Fruit fly (Drosophila melanogaster) whole organism, embryonic: ENCODE results near the gene CG11155.

Source experiments
- ATbp ChIP-seq: fragments of 200-800 bp; sonication (Bioruptor generic); optimal IDR thresholded peaks from 2 replicates; lab custom pipeline; 2017; ENCODE audit warnings: missing biosample characterization, mild to moderate bottlenecking, missing genetic modification characterization, missing genetic modification reagents
- Aef1 ChIP-seq: fragments of 200-800 bp; sonication (Bioruptor generic); IDR thresholded peaks from 3 replicates; pipeline ENCODE4 v1.3.6; 2022; ENCODE audit warnings: missing biosample characterization, missing genetic modification characterization
- Bgb ChIP-seq: fragments of 200-800 bp; sonication (Bioruptor generic); IDR thresholded peaks from 2 replicates; pipeline ENCODE4 v1.3.6; 2022; ENCODE audit warnings: missing biosample characterization, missing genetic modification characterization; ENCODE audit not compliant: partially characterized antibody
- Blimp-1 ChIP-seq: fragments of 200-800 bp; sonication (Bioruptor generic); optimal IDR thresholded peaks from 3 replicates; lab custom pipeline; 2018; ENCODE audit warnings: missing biosample characterization, missing genetic modification characterization, mild to moderate bottlenecking, moderate library complexity, missing genetic modification reagents
- CG1024 ChIP-seq: fragments of 200-800 bp; sonication (Bioruptor generic); IDR thresholded peaks from 2 replicates; pipeline ENCODE4 v1.3.6; 2022; ENCODE audit warnings: missing biosample characterization, missing genetic modification characterization
- CG10267 ChIP-seq: fragments of 200-800 bp; sonication (Bioruptor generic); optimal IDR thresholded peaks from 2 replicates; lab custom pipeline; 2018; ENCODE audit warnings: missing biosample characterization, mild to moderate bottlenecking, missing genetic modification characterization, moderate library complexity
- CG10366 ChIP-seq: fragments of 200-800 bp; sonication (Bioruptor generic); IDR thresholded peaks from 2 replicates; pipeline ENCODE4 v1.3.6; 2022; ENCODE audit warnings: missing biosample characterization, missing genetic modification characterization
- CG11456 ChIP-seq: fragments of 200-800 bp; sonication (Bioruptor generic); IDR thresholded peaks from 3 replicates; pipeline ENCODE4 v1.3.6; 2022; ENCODE audit warnings: missing biosample characterization, missing genetic modification characterization
- CG11723 ChIP-seq: fragments of 200-800 bp; sonication (Bioruptor generic); optimal IDR thresholded peaks from 2 replicates; lab custom pipeline; 2017; ENCODE audit warnings: missing biosample characterization, mild to moderate bottlenecking, missing genetic modification characterization
- CG13123 ChIP-seq: fragments of 200-800 bp; sonication (Bioruptor generic); optimal IDR thresholded peaks from 2 replicates; lab custom pipeline; 2016; ENCODE audit warnings: missing biosample characterization, missing genetic modification characterization
- CG17359 ChIP-seq: fragments of 200-800 bp; sonication (Bioruptor generic); optimal IDR thresholded peaks from 3 replicates; lab custom pipeline; 2018; ENCODE audit warnings: missing biosample characterization, mild to moderate bottlenecking, missing genetic modification characterization, moderate library complexity
- CG32767 ChIP-seq: fragments of 200-800 bp; sonication (Bioruptor generic); IDR thresholded peaks from 2 replicates; pipeline ENCODE4 v1.3.6; 2022; ENCODE audit warnings: missing biosample characterization, missing genetic modification characterization
- CG4282 ChIP-seq: fragments of 200-800 bp; sonication (Bioruptor generic); optimal IDR thresholded peaks from 2 replicates; lab custom pipeline; 2016; ENCODE audit warnings: missing biosample characterization, missing genetic modification characterization
- CG7357 ChIP-seq: fragments of 200-800 bp; sonication (Bioruptor generic); IDR thresholded peaks from 3 replicates; pipeline ENCODE4 v1.3.6; 2022; ENCODE audit warnings: missing biosample characterization, missing genetic modification characterization
- CG8290 ChIP-seq, 3 experiments: fragments of 200-800 bp; sonication (Bioruptor generic); optimal IDR thresholded peaks; 2 replicates each; lab custom pipeline; 2016 to 2019; ENCODE audit warnings: missing biosample characterization in 3 of 3, missing genetic modification characterization in 3 of 3, mild to moderate bottlenecking in 2 of 3, moderate library complexity in 1 of 3
- CG9437 ChIP-seq: fragments of 200-800 bp; sonication (Bioruptor generic); optimal IDR thresholded peaks from 2 replicates; lab custom pipeline; 2018; ENCODE audit warnings: missing biosample characterization, mild to moderate bottlenecking, missing genetic modification characterization
- Camta ChIP-seq: fragments of 200-800 bp; sonication (Bioruptor generic); optimal IDR thresholded peaks from 2 replicates; lab custom pipeline; 2016; ENCODE audit warnings: missing biosample characterization, missing genetic modification characterization
- CkIIα-i1 ChIP-seq: fragments of 200-800 bp; sonication (Bioruptor generic); IDR thresholded peaks from 2 replicates; pipeline ENCODE4 v1.3.6; 2022; ENCODE audit warnings: missing biosample characterization, missing genetic modification characterization
- D19A ChIP-seq: fragments of 200-800 bp; optimal IDR thresholded peaks from 3 replicates; lab custom pipeline; 2019; ENCODE audit warnings: missing biosample characterization, mild to moderate bottlenecking, missing genetic modification characterization, moderate library complexity
- Ets97D ChIP-seq: fragments of 200-800 bp; sonication (Bioruptor generic); optimal IDR thresholded peaks from 3 replicates; lab custom pipeline; 2016; ENCODE audit warnings: missing biosample characterization, missing genetic modification characterization
- H2.0 ChIP-seq: fragments of 200-800 bp; sonication (Bioruptor generic); IDR thresholded peaks from 2 replicates; pipeline ENCODE4 v1.3.6; 2022; ENCODE audit warnings: missing biosample characterization, missing genetic modification characterization
- HLH4C ChIP-seq: fragments of 200-800 bp; sonication (Bioruptor generic); IDR thresholded peaks from 3 replicates; pipeline ENCODE4 v1.3.6; 2022; ENCODE audit warnings: missing biosample characterization, missing genetic modification characterization; ENCODE audit not compliant: partially characterized antibody
- HLH54F ChIP-seq: fragments of 200-800 bp; sonication (Bioruptor generic); optimal IDR thresholded peaks from 3 replicates; lab custom pipeline; 2016; ENCODE audit warnings: missing biosample characterization, missing genetic modification characterization
- Hr3 ChIP-seq: fragments of 200-800 bp; sonication (Bioruptor generic); optimal IDR thresholded peaks from 3 replicates; lab custom pipeline; 2016; ENCODE audit warnings: missing biosample characterization, missing genetic modification characterization
- Lhr ChIP-seq: fragments of 200-800 bp; sonication (Bioruptor generic); optimal IDR thresholded peaks from 3 replicates; lab custom pipeline; 2017; ENCODE audit warnings: mild to moderate bottlenecking, missing biosample characterization, missing genetic modification reagents, missing genetic modification characterization
- Lim3 ChIP-seq: fragments of 200-800 bp; sonication (Bioruptor generic); IDR thresholded peaks from 2 replicates; pipeline ENCODE4 v1.3.6; 2022; ENCODE audit warnings: missing biosample characterization, missing genetic modification characterization
- Lpt ChIP-seq: fragments of >200 bp; optimal IDR thresholded peaks from 2 replicates; lab custom pipeline; 2018; ENCODE audit warnings: missing biosample characterization, missing genetic modification characterization
- Mad ChIP-seq: fragments of 200-800 bp; sonication (Bioruptor generic); optimal IDR thresholded peaks from 2 replicates; lab custom pipeline; 2016; ENCODE audit warnings: missing biosample characterization, missing genetic modification characterization
- PHDP ChIP-seq: fragments of 200-800 bp; sonication (Bioruptor generic); optimal IDR thresholded peaks from 3 replicates; lab custom pipeline; 2018; ENCODE audit warnings: missing biosample characterization, mild to moderate bottlenecking, missing genetic modification characterization, moderate library complexity
- Pdp1 ChIP-seq, 2 experiments: fragments of 200-800 bp; sonication (Bioruptor generic); optimal IDR thresholded peaks; 3 replicates each; lab custom pipeline; 2016; ENCODE audit warnings: missing biosample characterization in 2 of 2, missing genetic modification characterization in 2 of 2, mild to moderate bottlenecking in 1 of 2, moderate library complexity in 1 of 2
- Sox100B ChIP-seq: fragments of 200-800 bp; sonication (Bioruptor generic); optimal IDR thresholded peaks from 3 replicates; lab custom pipeline; 2018; ENCODE audit warnings: missing biosample characterization, mild to moderate bottlenecking, missing genetic modification characterization
- Sry-β ChIP-seq: fragments of 200-800 bp; sonication (Bioruptor generic); optimal IDR thresholded peaks from 2 replicates; lab custom pipeline; 2018; ENCODE audit warnings: missing biosample characterization, mild to moderate bottlenecking, missing genetic modification characterization, moderate library complexity
- Vsx1 ChIP-seq: fragments of 200-800 bp; sonication (Bioruptor generic); optimal IDR thresholded peaks from 2 replicates; lab custom pipeline; 2017; ENCODE audit warnings: missing biosample characterization, mild to moderate bottlenecking, missing genetic modification characterization, missing genetic modification reagents
- bsh ChIP-seq, 2 experiments: fragments of 200-800 bp; sonication (Bioruptor generic); optimal IDR thresholded peaks; 2 replicates each; lab custom pipeline; 2017 to 2018; ENCODE audit warnings: mild to moderate bottlenecking in 2 of 2, missing biosample characterization in 2 of 2, missing genetic modification characterization in 2 of 2, moderate library complexity in 1 of 2
- chif ChIP-seq, 2 experiments: fragments of 200-800 bp; sonication (Bioruptor generic); optimal IDR thresholded peaks; 3 replicates each; lab custom pipeline; 2016; ENCODE audit warnings: missing biosample characterization in 2 of 2, missing genetic modification characterization in 2 of 2
- chm ChIP-seq: fragments of 200-800 bp; sonication (Bioruptor generic); IDR thresholded peaks from 2 replicates; pipeline ENCODE4 v1.3.6; 2022; ENCODE audit warnings: missing biosample characterization, missing genetic modification characterization
- croc ChIP-seq: fragments of 200-800 bp; sonication (Bioruptor generic); conservative IDR thresholded peaks from 3 replicates; pipeline ENCODE4 v1.3.6; 2022; ENCODE audit warnings: missing biosample characterization, missing genetic modification characterization
- crol ChIP-seq: fragments of 200-800 bp; sonication (Bioruptor generic); IDR thresholded peaks from 2 replicates; pipeline ENCODE4 v1.3.6; 2022; ENCODE audit warnings: missing biosample characterization, missing genetic modification characterization
- disco-r ChIP-seq: fragments of 200-800 bp; sonication (Bioruptor generic); optimal IDR thresholded peaks from 2 replicates; lab custom pipeline; 2016; ENCODE audit warnings: missing biosample characterization, missing genetic modification characterization
- dm ChIP-seq: fragments of 200-800 bp; sonication (Bioruptor generic); optimal IDR thresholded peaks from 3 replicates; lab custom pipeline; 2016; ENCODE audit warnings: missing biosample characterization, missing genetic modification characterization
- ems ChIP-seq: fragments of 200-800 bp; sonication (Bioruptor generic); optimal IDR thresholded peaks from 3 replicates; lab custom pipeline; 2016; ENCODE audit warnings: missing biosample characterization, missing genetic modification characterization
- eyg ChIP-seq: fragments of 200-800 bp; sonication (Bioruptor generic); optimal IDR thresholded peaks from 3 replicates; lab custom pipeline; 2016; ENCODE audit warnings: missing biosample characterization, missing genetic modification characterization
- gce ChIP-seq: fragments of 200-800 bp; sonication (Bioruptor generic); IDR thresholded peaks from 3 replicates; pipeline ENCODE4 v1.3.6; 2022; ENCODE audit warnings: missing biosample characterization, missing genetic modification characterization
- gem ChIP-seq: fragments of 200-800 bp; sonication (Bioruptor generic); optimal IDR thresholded peaks from 2 replicates; lab custom pipeline; 2019; ENCODE audit warnings: missing biosample characterization, mild to moderate bottlenecking, missing genetic modification characterization, moderate library complexity
- klu ChIP-seq: fragments of 200-800 bp; sonication (Bioruptor generic); IDR thresholded peaks from 2 replicates; pipeline ENCODE4 v1.3.6; 2022; ENCODE audit warnings: missing biosample characterization, missing genetic modification characterization
- lab ChIP-seq: fragments of 200-800 bp; sonication (Bioruptor generic); optimal IDR thresholded peaks from 3 replicates; lab custom pipeline; 2017; ENCODE audit warnings: missing biosample characterization, missing genetic modification characterization, mild to moderate bottlenecking, moderate library complexity, missing genetic modification reagents
- lov ChIP-seq, 2 experiments: fragments of 200-800 bp in 1 of 2; fragments of >200 bp in 1 of 2; sonication (Bioruptor generic) in 1 of 2; IDR thresholded peaks in 1 of 2; optimal IDR thresholded peaks in 1 of 2; 2 replicates in 1 of 2; 3 replicates in 1 of 2; pipeline versions ENCODE4 v1.3.6 to Lab custom; 2017 to 2022; ENCODE audit warnings: missing biosample characterization in 1 of 2, missing genetic modification characterization in 1 of 2
- pzg ChIP-seq: fragments of 200-800 bp; sonication (Bioruptor generic); optimal IDR thresholded peaks from 3 replicates; lab custom pipeline; 2018; ENCODE audit warnings: missing biosample characterization, mild to moderate bottlenecking, missing genetic modification characterization, moderate library complexity
- ranshi ChIP-seq: fragments of 200-800 bp; sonication (Bioruptor generic); IDR thresholded peaks from 2 replicates; pipeline ENCODE4 v1.3.6; 2022; ENCODE audit warnings: missing biosample characterization, missing genetic modification characterization
- row ChIP-seq: fragments of 200-800 bp; sonication (Bioruptor generic); IDR thresholded peaks from 3 replicates; pipeline ENCODE4 v1.3.6; 2022; ENCODE audit warnings: missing biosample characterization, missing genetic modification characterization
- zen ChIP-seq: fragments of 200-800 bp; sonication (Bioruptor generic); optimal IDR thresholded peaks from 3 replicates; lab custom pipeline; 2018; ENCODE audit warnings: missing biosample characterization, mild to moderate bottlenecking, missing genetic modification characterization, moderate library complexity

CG11155 gene

DNA sequence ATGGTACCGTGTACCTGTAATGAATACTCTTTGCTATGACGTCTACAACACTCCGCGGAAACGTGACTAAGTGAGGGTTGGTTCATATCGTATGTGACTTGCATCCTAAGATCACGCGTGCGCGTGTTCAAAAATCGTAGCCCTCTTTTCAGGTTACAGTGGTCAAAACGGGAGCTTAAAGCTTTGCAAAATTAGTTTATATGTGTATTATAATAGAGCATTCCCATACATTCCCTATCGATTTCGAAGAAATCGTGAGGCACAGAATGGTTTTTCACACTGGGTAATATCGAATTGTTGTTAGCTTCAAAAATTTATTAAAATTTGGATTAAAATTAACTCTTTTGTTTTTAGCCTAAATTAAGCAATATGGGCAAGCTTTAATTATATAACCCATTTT, 20.1 kb downstream of the CG11155 start (continued):
- TF ChIP-seq pzg (GFP tag; lab: Kevin White, UChicago) (peak; percentile 46), CG17359 (tag; lab: Kevin White, UChicago) (no peak), Blimp-1 (no peak), Sry-β (GFP tag; lab: Kevin White, UChicago) (no peak), crol (no peak), eyg (GFP tag; lab: Kevin White, UChicago) (no peak), Lpt (no peak), PHDP (tag; lab: Kevin White, UChicago) (peak; percentile 41), lov (optimal IDR thresholded peaks at IDR 0.05; lab: Kevin White, UChicago) (no peak), lov (GFP tag; IDR thresholded peaks at IDR 0.05; lab: Robert Waterston, UW) (no peak), CG11723 (GFP tag; lab: Kevin White, UChicago) (peak; percentile 98), Camta (GFP tag; lab: Kevin White, UChicago) (no peak), ems (GFP tag; lab: Kevin White, UChicago) (no peak), Lhr (peak; percentile 85), chif (GFP tag; optimal IDR thresholded peaks at IDR 0.05; lab: Kevin White, UChicago) (no peak), Vsx1 (GFP tag; lab: Kevin White, UChicago) (peak; percentile 32), Ets97D (peak; percentile 71), ranshi (GFP tag; lab: Robert Waterston, UW) (no peak), dm (GFP tag; lab: Kevin White, UChicago) (no peak), ATbp (no peak), Sox100B (GFP tag; lab: Kevin White, UChicago) (no peak), croc (no peak), HLH54F (peak; percentile 13), gce (GFP tag; lab: Robert Waterston, UW) (no peak), disco-r (no peak), gem (tag; lab: Kevin White, UChicago) (no peak), Mad (GFP tag; lab: Kevin White, UChicago) (no peak), CG9437 (GFP tag; lab: Kevin White, UChicago) (peak; percentile 5), bsh (GFP tag; optimal IDR thresholded peaks at IDR 0.05; lab: Kevin White, UChicago) (no peak), CG7357 (GFP tag; lab: Robert Waterston, UW) (peak; percentile 94), H2.0 (GFP tag; lab: Robert Waterston, UW) (no peak), chm (GFP tag; lab: Robert Waterston, UW) (no peak), CG11456 (no peak), CkIIα-i1 (GFP tag; lab: Robert Waterston, UW) (no peak), CG10366 (no peak), HLH4C (GFP tag; lab: Robert Waterston, UW) (no peak; the same call in 2 of the 3 replicates), Bgb (GFP tag; lab: Robert Waterston, UW) (no peak), CG10267 (tag; lab: Kevin White, UChicago) (peak; percentile 4), lab (GFP tag; lab: Kevin White, UChicago) (no peak), CG32767 (GFP tag; lab: Robert Waterston, UW) (no peak), Lim3 (GFP tag; lab: Robert Waterston, UW) (no peak), zen (tag; lab: Kevin White, UChicago) (no peak), Aef1 (GFP tag; lab: Robert Waterston, UW) (no peak), Pdp1 (GFP tag; optimal IDR thresholded peaks at IDR 0.05; lab: Kevin White, UChicago) (no peak), CG1024 (GFP tag; lab: Robert Waterston, UW) (peak; percentile 97), CG8290 (GFP tag; optimal IDR thresholded peaks at IDR 0.05; lab: Kevin White, UChicago) (peak; percentile 87), CG8290 (tag; optimal IDR thresholded peaks at IDR 0.05; lab: Kevin White, UChicago) (peak; percentile 69 to 75), Hr3 (GFP tag; lab: Kevin White, UChicago) (no peak), klu (GFP tag; lab: Robert Waterston, UW) (no peak), CG13123 (GFP tag; lab: Kevin White, UChicago) (no peak), row (GFP tag; lab: Robert Waterston, UW) (peak; percentile 76), CG4282 (GFP tag; lab: Kevin White, UChicago) (no peak), D19A (tag; lab: Kevin White, UChicago) (no peak)
